Fruit fly (Drosophila melanogaster) whole organism, embryonic: ENCODE data around the gene Hat1.
A peak's percentile ranks its signal among the peaks of the same experiment; 100 is the strongest.

ENCODE experiments used
- ATbp ChIP-seq: fragments of 200-800 bp; sonication (Bioruptor generic); optimal IDR thresholded peaks from 2 replicates; lab custom pipeline; 2017; ENCODE audit warnings: missing biosample characterization, mild to moderate bottlenecking, missing genetic modification characterization, missing genetic modification reagents
- Abd-B ChIP-seq: fragments of 200-800 bp; sonication (Bioruptor generic); optimal IDR thresholded peaks from 2 replicates; lab custom pipeline; 2018; ENCODE audit warnings: missing biosample characterization, mild to moderate bottlenecking, missing genetic modification characterization, moderate library complexity
- Antp ChIP-seq: fragments of 200-800 bp; sonication (Bioruptor generic); optimal IDR thresholded peaks from 3 replicates; lab custom pipeline; 2016; ENCODE audit warnings: missing biosample characterization, missing genetic modification characterization
- Atf6 ChIP-seq: fragments of 200-800 bp; sonication (Bioruptor generic); IDR thresholded peaks from 2 replicates; pipeline ENCODE4 v1.3.6; 2022; ENCODE audit warnings: missing biosample characterization, missing genetic modification characterization
- B-H1 ChIP-seq: fragments of 200-800 bp; sonication (Bioruptor generic); IDR thresholded peaks from 3 replicates; pipeline ENCODE4 v1.3.6; 2022; ENCODE audit warnings: missing biosample characterization, missing genetic modification characterization
- B-H2 ChIP-seq: fragments of 200-800 bp; sonication (Bioruptor generic); optimal IDR thresholded peaks from 2 replicates; lab custom pipeline; 2018; ENCODE audit warnings: missing biosample characterization, mild to moderate bottlenecking, missing genetic modification characterization
- CG10209 ChIP-seq: fragments of 200-800 bp; sonication (Bioruptor generic); optimal IDR thresholded peaks from 3 replicates; lab custom pipeline; 2017; ENCODE audit warnings: missing biosample characterization, mild to moderate bottlenecking, missing genetic modification characterization, missing genetic modification reagents
- CG10321 ChIP-seq: fragments of 200-800 bp; sonication (Bioruptor generic); IDR thresholded peaks from 2 replicates; pipeline ENCODE4 v1.3.6; 2022; ENCODE audit warnings: missing biosample characterization, missing genetic modification characterization
- CG11398 ChIP-seq: fragments of 200-800 bp; sonication (Bioruptor generic); optimal IDR thresholded peaks from 2 replicates; lab custom pipeline; 2016; ENCODE audit warnings: missing biosample characterization, missing genetic modification characterization
- CG13296 ChIP-seq: fragments of 200-800 bp; sonication (Bioruptor generic); optimal IDR thresholded peaks from 3 replicates; lab custom pipeline; 2018; ENCODE audit warnings: missing biosample characterization, mild to moderate bottlenecking, missing genetic modification characterization
- CG14965 ChIP-seq: fragments of 200-800 bp; sonication (Bioruptor generic); optimal IDR thresholded peaks from 2 replicates; lab custom pipeline; 2016; ENCODE audit warnings: missing biosample characterization, missing genetic modification characterization, borderline replicate concordance
- CG15479 ChIP-seq: fragments of 200-800 bp; sonication (Bioruptor generic); optimal IDR thresholded peaks from 3 replicates; lab custom pipeline; 2019; ENCODE audit warnings: missing biosample characterization, mild to moderate bottlenecking, missing genetic modification characterization, moderate library complexity
- CG15514 ChIP-seq: fragments of 200-800 bp; sonication (Bioruptor generic); optimal IDR thresholded peaks from 3 replicates; lab custom pipeline; 2017; ENCODE audit warnings: missing biosample characterization, missing genetic modification characterization, mild to moderate bottlenecking, moderate library complexity, missing genetic modification reagents
- CG17359 ChIP-seq: fragments of 200-800 bp; sonication (Bioruptor generic); optimal IDR thresholded peaks from 3 replicates; lab custom pipeline; 2018; ENCODE audit warnings: missing biosample characterization, mild to moderate bottlenecking, missing genetic modification characterization, moderate library complexity
- CG17912 ChIP-seq: fragments of 200-800 bp; sonication (Bioruptor generic); optimal IDR thresholded peaks from 2 replicates; lab custom pipeline; 2018; ENCODE audit warnings: missing biosample characterization, mild to moderate bottlenecking, missing genetic modification characterization
- CG18476 ChIP-seq: fragments of 200-800 bp; sonication (Bioruptor generic); optimal IDR thresholded peaks from 2 replicates; lab custom pipeline; 2016; ENCODE audit warnings: missing biosample characterization, mild to moderate bottlenecking, missing genetic modification characterization
- CG2120 ChIP-seq: fragments of 200-800 bp; sonication (Bioruptor generic); optimal IDR thresholded peaks from 3 replicates; lab custom pipeline; 2016; ENCODE audit warnings: missing biosample characterization, missing genetic modification characterization
- CG2875 ChIP-seq: fragments of 200-800 bp; sonication (Bioruptor generic); optimal IDR thresholded peaks from 2 replicates; lab custom pipeline; 2017; ENCODE audit warnings: missing biosample characterization, mild to moderate bottlenecking, missing genetic modification characterization, missing genetic modification reagents
- CG34224 ChIP-seq: fragments of 200-800 bp; sonication (Bioruptor generic); IDR thresholded peaks from 3 replicates; pipeline ENCODE4 v1.3.6; 2022; ENCODE audit warnings: missing biosample characterization, missing genetic modification characterization; ENCODE audit not compliant: partially characterized antibody
- CG4328 ChIP-seq: fragments of 200-800 bp; sonication (Bioruptor generic); optimal IDR thresholded peaks from 3 replicates; lab custom pipeline; 2017; ENCODE audit warnings: missing biosample characterization, missing genetic modification reagents, missing genetic modification characterization
- CG43689 ChIP-seq: fragments of 200-800 bp; sonication (Bioruptor generic); IDR thresholded peaks from 2 replicates; pipeline ENCODE4 v1.3.6; 2022; ENCODE audit warnings: missing biosample characterization, missing genetic modification characterization
- CG4854 ChIP-seq: fragments of 200-800 bp; sonication (Bioruptor generic); optimal IDR thresholded peaks from 2 replicates; lab custom pipeline; 2016; ENCODE audit warnings: missing biosample characterization, missing genetic modification characterization, inconsistent platforms
- CG6683 ChIP-seq: fragments of 200-800 bp; sonication (Bioruptor generic); optimal IDR thresholded peaks from 2 replicates; lab custom pipeline; 2017; ENCODE audit warnings: missing biosample characterization, mild to moderate bottlenecking, missing genetic modification characterization, missing genetic modification reagents
- CG6813 ChIP-seq: fragments of 200-800 bp; sonication (Bioruptor generic); optimal IDR thresholded peaks from 2 replicates; lab custom pipeline; 2017; ENCODE audit warnings: missing biosample characterization, missing genetic modification characterization, mild to moderate bottlenecking, moderate library complexity, missing genetic modification reagents
- CG7556 ChIP-seq: fragments of 200-800 bp; sonication (Bioruptor generic); optimal IDR thresholded peaks from 2 replicates; lab custom pipeline; 2017; ENCODE audit warnings: missing biosample characterization, mild to moderate bottlenecking, missing genetic modification characterization
- CG8359 ChIP-seq: fragments of 200-800 bp; sonication (Bioruptor generic); optimal IDR thresholded peaks from 2 replicates; lab custom pipeline; 2017; ENCODE audit warnings: missing biosample characterization, mild to moderate bottlenecking, missing genetic modification characterization, borderline replicate concordance
- CG9215 ChIP-seq: fragments of 200-800 bp; sonication (Bioruptor generic); IDR thresholded peaks from 2 replicates; pipeline ENCODE4 v1.3.6; 2022; ENCODE audit warnings: missing biosample characterization, missing genetic modification characterization
- CG9876 ChIP-seq: fragments of 200-800 bp; sonication (Bioruptor generic); optimal IDR thresholded peaks from 2 replicates; lab custom pipeline; 2016; ENCODE audit warnings: missing biosample characterization, missing genetic modification characterization
- Dip2 ChIP-seq: fragments of 200-800 bp; sonication (Bioruptor generic); IDR thresholded peaks from 2 replicates; pipeline ENCODE4 v1.3.6; 2022; ENCODE audit warnings: missing biosample characterization, missing genetic modification characterization
- Fer3 ChIP-seq: fragments of 200-800 bp; sonication (Bioruptor generic); optimal IDR thresholded peaks from 2 replicates; lab custom pipeline; 2018; ENCODE audit warnings: missing biosample characterization, mild to moderate bottlenecking, missing genetic modification characterization, moderate library complexity
- HLH4C ChIP-seq: fragments of 200-800 bp; sonication (Bioruptor generic); IDR thresholded peaks from 3 replicates; pipeline ENCODE4 v1.3.6; 2022; ENCODE audit warnings: missing biosample characterization, missing genetic modification characterization; ENCODE audit not compliant: partially characterized antibody
- HmgZ ChIP-seq: fragments of 200-800 bp; sonication (Bioruptor generic); optimal IDR thresholded peaks from 2 replicates; lab custom pipeline; 2018; ENCODE audit warnings: missing biosample characterization, mild to moderate bottlenecking, missing genetic modification characterization
- Hmr ChIP-seq: fragments of 200-800 bp; sonication (Bioruptor generic); optimal IDR thresholded peaks from 3 replicates; lab custom pipeline; 2017; ENCODE audit warnings: mild to moderate bottlenecking, missing biosample characterization, missing genetic modification reagents, missing genetic modification characterization
- Med ChIP-seq: fragments of 200-800 bp; sonication (Bioruptor generic); peaks from one replicate; lab custom pipeline; 2016; ENCODE audit warnings: missing biosample characterization, missing genetic modification characterization, mild to moderate bottlenecking, inconsistent platforms, moderate library complexity
- Six4 ChIP-seq: fragments of 200-800 bp; sonication (Bioruptor generic); optimal IDR thresholded peaks from 2 replicates; lab custom pipeline; 2016; ENCODE audit warnings: missing biosample characterization, missing genetic modification characterization
- cg ChIP-seq: fragments of 200-800 bp; sonication (Bioruptor generic); optimal IDR thresholded peaks from 3 replicates; lab custom pipeline; 2019; ENCODE audit warnings: missing biosample characterization, mild to moderate bottlenecking, missing genetic modification characterization, moderate library complexity
- chif ChIP-seq, 2 experiments: fragments of 200-800 bp; sonication (Bioruptor generic); optimal IDR thresholded peaks; 3 replicates each; lab custom pipeline; 2016; ENCODE audit warnings: missing biosample characterization in 2 of 2, missing genetic modification characterization in 2 of 2
- da ChIP-seq: fragments of 200-800 bp; sonication (Bioruptor generic); optimal IDR thresholded peaks from 2 replicates; lab custom pipeline; 2016; ENCODE audit warnings: missing biosample characterization, missing genetic modification characterization
- fd64A ChIP-seq: fragments of 200-800 bp; sonication (Bioruptor generic); optimal IDR thresholded peaks from 3 replicates; lab custom pipeline; 2018; ENCODE audit warnings: missing biosample characterization, mild to moderate bottlenecking, missing genetic modification characterization
- gem ChIP-seq: fragments of 200-800 bp; sonication (Bioruptor generic); optimal IDR thresholded peaks from 2 replicates; lab custom pipeline; 2019; ENCODE audit warnings: missing biosample characterization, mild to moderate bottlenecking, missing genetic modification characterization, moderate library complexity
- grn ChIP-seq: fragments of 200-800 bp; sonication (Bioruptor generic); optimal IDR thresholded peaks from 3 replicates; lab custom pipeline; 2017; ENCODE audit warnings: missing biosample characterization, missing genetic modification characterization
- gsb ChIP-seq: fragments of 200-800 bp; sonication (Bioruptor generic); IDR thresholded peaks from 2 replicates; pipeline ENCODE4 v1.3.6; 2022; ENCODE audit warnings: missing biosample characterization, missing genetic modification characterization
- odd ChIP-seq: fragments of 200-800 bp; sonication (Bioruptor generic); optimal IDR thresholded peaks from 2 replicates; lab custom pipeline; 2017; ENCODE audit warnings: missing biosample characterization, mild to moderate bottlenecking, missing genetic modification characterization
- pho ChIP-seq: fragments of 200-800 bp; sonication (Bioruptor generic); optimal IDR thresholded peaks from 2 replicates; lab custom pipeline; 2016; ENCODE audit warnings: missing biosample characterization, missing genetic modification characterization
- pum ChIP-seq: fragments of 200-800 bp; sonication (Bioruptor generic); optimal IDR thresholded peaks from 2 replicates; lab custom pipeline; 2016; ENCODE audit warnings: missing biosample characterization, missing genetic modification characterization
- sd ChIP-seq: fragments of 200-800 bp; sonication (Bioruptor generic); optimal IDR thresholded peaks from 3 replicates; lab custom pipeline; 2018; ENCODE audit warnings: missing biosample characterization, mild to moderate bottlenecking, missing genetic modification characterization, moderate library complexity
- tna ChIP-seq: fragments of 200-800 bp; sonication (Bioruptor generic); IDR thresholded peaks from 2 replicates; pipeline ENCODE4 v1.3.6; 2022; ENCODE audit warnings: missing biosample characterization, missing genetic modification characterization; ENCODE audit not compliant: partially characterized antibody
- wek ChIP-seq: fragments of 200-800 bp; sonication (Bioruptor generic); optimal IDR thresholded peaks from 3 replicates; lab custom pipeline; 2018; ENCODE audit warnings: missing biosample characterization, mild to moderate bottlenecking, missing genetic modification characterization, moderate library complexity

Hat1 gene

DNA sequence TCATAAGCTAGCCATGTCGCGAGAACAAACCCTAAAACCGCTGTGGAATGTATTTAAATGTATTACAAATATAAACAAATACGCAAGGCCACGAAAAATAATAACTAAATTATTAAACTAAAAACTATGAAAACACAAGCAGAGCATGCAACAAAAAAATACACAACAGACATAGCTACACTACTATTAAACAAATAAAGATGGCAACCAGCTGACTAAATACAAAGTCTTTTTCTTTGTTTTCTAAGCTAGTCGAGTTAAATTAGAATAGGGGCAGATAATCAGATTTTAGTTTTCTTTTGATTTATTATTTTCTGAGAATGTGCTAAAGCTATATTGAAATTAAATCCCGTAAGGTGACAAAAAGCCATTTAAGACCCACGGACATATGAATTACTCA is 42.5 kb downstream of the Hat1 start (continued):
- TF ChIP-seq CG6813 (GFP tag; lab: Kevin White, UChicago) (peak; percentile 81), Atf6 (GFP tag; lab: Robert Waterston, UW) (peak; percentile 41; the same call in 1 of the 2 replicates), fd64A (GFP tag; lab: Kevin White, UChicago) (peak; percentile 8), B-H2 (GFP tag; lab: Kevin White, UChicago) (peak; percentile 73), ATbp (GFP tag; lab: Kevin White, UChicago) (peak; percentile 78), wek (GFP tag; lab: Kevin White, UChicago) (peak; percentile 17), Six4 (GFP tag; lab: Kevin White, UChicago) (no peak), CG15479 (GFP tag; lab: Kevin White, UChicago) (no peak), odd (GFP tag; lab: Kevin White, UChicago) (peak; percentile 60), Fer3 (tag; lab: Kevin White, UChicago) (peak; percentile 42), CG2120 (GFP tag; lab: Kevin White, UChicago) (peak; percentile 37), CG2875 (GFP tag; lab: Kevin White, UChicago) (peak; percentile 36), Abd-B (GFP tag; lab: Kevin White, UChicago) (no peak), CG4328 (peak; percentile 44), pho (peak; percentile 12), chif (GFP tag; optimal IDR thresholded peaks at IDR 0.05; lab: Kevin White, UChicago) (no peak), grn (GFP tag; lab: Kevin White, UChicago) (no peak), CG34224 (GFP tag; lab: Robert Waterston, UW) (no peak), CG10209 (GFP tag; lab: Kevin White, UChicago) (peak; percentile 50), HmgZ (tag; lab: Kevin White, UChicago) (no peak), CG6683 (GFP tag; lab: Kevin White, UChicago) (peak; percentile 13), CG13296 (GFP tag; lab: Kevin White, UChicago) (peak; percentile 66), CG10321 (GFP tag; lab: Robert Waterston, UW) (no peak), CG18476 (GFP tag; lab: Kevin White, UChicago) (peak; percentile 9), CG15514 (peak; percentile 63), HLH4C (GFP tag; lab: Robert Waterston, UW) (no peak), Hmr (GFP tag; lab: Kevin White, UChicago) (peak; percentile 78), CG17912 (GFP tag; lab: Kevin White, UChicago) (no peak), CG4854 (GFP tag; lab: Kevin White, UChicago) (peak; percentile 6), Antp (GFP tag; lab: Kevin White, UChicago) (no peak), sd (no peak), CG7556 (peak; percentile 44), Med (GFP tag; lab: Kevin White, UChicago) (peak; percentile 55), CG17359 (tag; lab: Kevin White, UChicago) (peak; percentile 36)

dm6 chr3R:5742278-5743196 is 46.6 kb downstream of the Hat1 start, which contains the start of the genes Sym and Madm:
Sym (minus strand) TSS chr3R:5742476.
Madm (plus strand) TSS chr3R:5742510.
- TF ChIP-seq CG9876 (peak; percentile 29), CG8359 (GFP tag; lab: Kevin White, UChicago) (no peak), gem (no peak), tna (GFP tag; lab: Robert Waterston, UW) (peak; percentile 56; the same call in 1 of the 2 replicates), pum (peak; percentile 60), CG9215 (no peak; the same call in none of the 2 replicates), gsb (GFP tag; lab: Robert Waterston, UW) (no peak), Dip2 (no peak), CG11398 (GFP tag; lab: Kevin White, UChicago) (peak; percentile 28), da (GFP tag; lab: Kevin White, UChicago) (no peak), CG14965 (GFP tag; lab: Kevin White, UChicago) (no peak), CG43689 (GFP tag; lab: Robert Waterston, UW) (no peak), cg (GFP tag; lab: Kevin White, UChicago) (peak; percentile 86), B-H1 (GFP tag; lab: Robert Waterston, UW) (no peak)
